Fruit fly (Drosophila melanogaster): ENCODE results near the gene CG13919.
A peak's percentile ranks its signal among the peaks of the same experiment; 100 is the strongest.

The CG13919 gene

DNA sequence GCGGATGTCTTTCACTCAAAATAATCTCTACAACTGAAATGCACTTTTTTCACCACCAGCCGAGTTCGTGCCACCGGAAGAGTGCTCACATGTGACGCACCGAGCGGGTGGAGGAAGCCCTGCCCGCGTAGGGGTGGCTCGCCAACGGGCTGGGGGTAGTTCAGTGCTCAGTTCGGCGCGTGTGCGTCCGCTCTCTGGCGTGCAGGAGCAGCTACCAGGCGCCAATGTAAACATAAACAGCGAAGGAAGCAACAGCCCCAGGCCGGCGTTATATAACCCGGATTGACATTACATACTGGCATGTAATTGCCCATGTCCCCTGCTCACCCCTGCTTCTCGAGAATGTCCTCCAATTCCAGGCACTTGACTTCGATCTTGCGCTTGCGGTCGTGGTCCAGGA is 18.9 kb downstream of the CG13919 start:
- TF ChIP-seq abd-A (tag; optimal IDR thresholded peaks at IDR 0.05), result peak; percentile 27
- TF ChIP-seq Hand (GFP tag; optimal IDR thresholded peaks at IDR 0.05), result peak; percentile 5
- TF ChIP-seq scrt (GFP tag; optimal IDR thresholded peaks at IDR 0.05), result peak; percentile 96
- TF ChIP-seq Opbp (GFP tag; IDR thresholded peaks at IDR 0.05; ENCODE audit: partially characterized antibody), result no peak
- 0 out of 3 replicates have a peak, but pooled peaks have one; percentile 28 for TF ChIP-seq CG6791 (GFP tag; IDR thresholded peaks at IDR 0.05; ENCODE audit: partially characterized antibody)
- TF ChIP-seq nerfin-1 (tag; optimal IDR thresholded peaks at IDR 0.05), result peak; percentile 21
- no peak for TF ChIP-seq wdn (GFP tag; IDR thresholded peaks at IDR 0.05)
- peak in 1 of 2 experiments; percentile 92 for TF ChIP-seq Pdp1 (GFP tag; optimal IDR thresholded peaks at IDR 0.05)
- peak; percentile 52; the same call in 2 of the 3 replicates for TF ChIP-seq zen2 (GFP tag; IDR thresholded peaks at IDR 0.05; ENCODE audit: partially characterized antibody)
- peak; percentile 84 for TF ChIP-seq ewg (GFP tag; optimal IDR thresholded peaks at IDR 0.05)
- 0 out of 2 replicates have a peak, but pooled peaks have one; percentile 10 for TF ChIP-seq Awh (GFP tag; IDR thresholded peaks at IDR 0.05)
- no peak for TF ChIP-seq kni (GFP tag; optimal IDR thresholded peaks at IDR 0.05)
- TF ChIP-seq CG4707 (GFP tag; optimal IDR thresholded peaks at IDR 0.05), result no peak
- no peak for TF ChIP-seq CG15479 (GFP tag; optimal IDR thresholded peaks at IDR 0.05)
- TF ChIP-seq CG5953 (GFP tag; IDR thresholded peaks at IDR 0.05), result no peak
- TF ChIP-seq CG34422 (GFP tag; IDR thresholded peaks at IDR 0.05), result peak; percentile 26; the same call in 1 of the 3 replicates
- TF ChIP-seq Bgb (GFP tag; IDR thresholded peaks at IDR 0.05; ENCODE audit: partially characterized antibody), result 0 out of 2 replicates have a peak, but pooled peaks have one; percentile 11
- 0 out of 3 replicates have a peak, but pooled peaks have one; percentile 13 for TF ChIP-seq ci (GFP tag; IDR thresholded peaks at IDR 0.05)
- no peak for TF ChIP-seq CG3847 (GFP tag; IDR thresholded peaks at IDR 0.05)
- 0 out of 4 replicates have a peak, but pooled peaks have one; percentile 53 for TF ChIP-seq chinmo (GFP tag; IDR thresholded peaks at IDR 0.05; ENCODE audit: partially characterized antibody)
- peak; percentile 99 for TF ChIP-seq CG31224 (GFP tag; IDR thresholded peaks at IDR 0.05)
- peak; percentile 86 for TF ChIP-seq seq (GFP tag; IDR thresholded peaks at IDR 0.05)
- TF ChIP-seq Vsx1 (GFP tag; optimal IDR thresholded peaks at IDR 0.05), result no peak

DNA sequence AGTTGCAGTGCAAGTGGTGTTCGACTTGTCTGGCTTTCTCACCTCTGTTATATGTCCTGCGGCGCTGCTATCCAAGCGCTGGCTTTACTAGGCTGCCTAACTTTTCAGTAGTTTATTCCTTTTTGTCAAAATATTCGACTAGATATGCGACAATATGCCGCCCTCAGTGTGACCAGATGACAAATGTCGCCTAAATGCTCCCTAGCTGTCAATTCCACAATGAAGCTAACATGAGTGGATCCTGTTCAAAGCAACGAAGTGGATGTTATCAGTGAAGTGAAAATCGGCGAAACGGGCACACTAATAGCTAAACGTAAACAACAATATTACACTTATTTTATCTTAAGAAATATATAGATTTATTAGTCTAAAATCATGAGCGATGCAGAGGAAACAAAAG is 19.6 kb downstream of the CG13919 start, which contains the start of the genes Srrm234 and CG7974:
Gene Srrm234, minus strand, starts transcription at position 189 of the 400 bp plus-strand sequence.
Gene CG7974, plus strand, starts transcription at position 263 of the 400 bp plus-strand sequence.
- no peak for TF ChIP-seq CG1529 (GFP tag; optimal IDR thresholded peaks at IDR 0.05)
- TF ChIP-seq oc (tag; optimal IDR thresholded peaks at IDR 0.05), result no peak
- no peak for TF ChIP-seq lmd (GFP tag; IDR thresholded peaks at IDR 0.05)
- TF ChIP-seq MESR4 (GFP tag; optimal IDR thresholded peaks at IDR 0.05), result peak; percentile 84
- no peak for TF ChIP-seq CG15269 (tag; optimal IDR thresholded peaks at IDR 0.05)
- no peak for TF ChIP-seq Hr78 (GFP tag; optimal IDR thresholded peaks at IDR 0.05)
- no peak for TF ChIP-seq Ets65A (GFP tag)
- TF ChIP-seq dm (GFP tag; optimal IDR thresholded peaks at IDR 0.05), result no peak
- TF ChIP-seq Lim3 (GFP tag; IDR thresholded peaks at IDR 0.05), result no peak
- TF ChIP-seq Mad (GFP tag; optimal IDR thresholded peaks at IDR 0.05), result no peak
- TF ChIP-seq CG12071 (GFP tag; optimal IDR thresholded peaks at IDR 0.05), result no peak
- peak; percentile 49 for TF ChIP-seq hbn (GFP tag; IDR thresholded peaks at IDR 0.05; ENCODE audit: partially characterized antibody)
- no peak for TF ChIP-seq CG13894 (tag; optimal IDR thresholded peaks at IDR 0.05)
- no peak for TF ChIP-seq Dip2 (GFP tag; IDR thresholded peaks at IDR 0.05)
- no peak for TF ChIP-seq grn (GFP tag; optimal IDR thresholded peaks at IDR 0.05)
- no peak for TF ChIP-seq CG2120 (GFP tag; optimal IDR thresholded peaks at IDR 0.05)
- TF ChIP-seq HLH3B (GFP tag; IDR thresholded peaks at IDR 0.05), result no peak
- no peak for TF ChIP-seq gt (GFP tag; IDR thresholded peaks at IDR 0.05)
- TF ChIP-seq crp (GFP tag; optimal IDR thresholded peaks at IDR 0.05), result no peak
- TF ChIP-seq CG7372 (GFP tag; IDR thresholded peaks at IDR 0.05), result no peak
- TF ChIP-seq exex (tag; optimal IDR thresholded peaks at IDR 0.05), result no peak
- TF ChIP-seq chif (GFP tag; optimal IDR thresholded peaks at IDR 0.05), result no peak
- no peak for TF ChIP-seq eve (GFP tag; optimal IDR thresholded peaks at IDR 0.05)
- no peak for TF ChIP-seq pan (optimal IDR thresholded peaks at IDR 0.05)
- no peak for TF ChIP-seq pan (GFP tag; optimal IDR thresholded peaks at IDR 0.05 in 1 of 2, IDR thresholded peaks at IDR 0.05 in 1 of 2)
- no peak for TF ChIP-seq wor (GFP tag; IDR thresholded peaks at IDR 0.05)
- TF ChIP-seq pho (GFP tag; optimal IDR thresholded peaks at IDR 0.05), result no peak
- TF ChIP-seq CG10267 (tag; optimal IDR thresholded peaks at IDR 0.05), result peak; percentile 37
